Worm (Caenorhabditis elegans) whole organism, mixed stage, embryonic: ENCODE data around the gene dnj-25.

Experiments
- M03D4.4 ChIP-seq: sonication (generic microtip); optimal IDR thresholded peaks from 2 replicates; lab custom pipeline; 2017; ENCODE audit warnings: mild to moderate bottlenecking, missing genetic modification characterization, missing compliant biosample characterization
- blmp-1 ChIP-seq: fragments of 150-350 bp; optimal IDR thresholded peaks from 2 replicates; lab custom pipeline; 2014; ENCODE audit warnings: missing biosample characterization, missing genetic modification characterization
- ceh-39 ChIP-seq: fragments of 150-350 bp; optimal IDR thresholded peaks from 2 replicates; lab custom pipeline; 2014; ENCODE audit warnings: missing biosample characterization, missing genetic modification characterization
- ces-1 ChIP-seq: fragments of 150-350 bp; optimal IDR thresholded peaks from 2 replicates; lab custom pipeline; 2014; ENCODE audit warnings: missing biosample characterization, missing genetic modification reagents, missing genetic modification characterization
- cnd-1 ChIP-seq: fragments of 200-800 bp; sonication (Bioruptor generic); optimal IDR thresholded peaks from 2 replicates; lab custom pipeline; 2018; ENCODE audit warnings: mild to moderate bottlenecking, missing genetic modification characterization, missing compliant biosample characterization
- drap-1 ChIP-seq: fragments of 200-800 bp; sonication (Bioruptor generic); optimal IDR thresholded peaks from 3 replicates; lab custom pipeline; 2018; ENCODE audit warnings: mild to moderate bottlenecking, missing genetic modification characterization, missing compliant biosample characterization
- elt-1 ChIP-seq: sonication (generic microtip); optimal IDR thresholded peaks from 2 replicates; lab custom pipeline; 2017; ENCODE audit warnings: missing genetic modification characterization, mild to moderate bottlenecking, missing compliant biosample characterization, antibody characterized with exemption, moderate library complexity, borderline replicate concordance; ENCODE audit not compliant: insufficient read depth
- flh-1 ChIP-seq: fragments of 200-800 bp; sonication (Bioruptor generic); optimal IDR thresholded peaks from 2 replicates; lab custom pipeline; 2018; ENCODE audit warnings: mild to moderate bottlenecking, missing genetic modification characterization, moderate library complexity, missing compliant biosample characterization
- ham-2 ChIP-seq: fragments of 200-800 bp; sonication (Bioruptor generic); optimal IDR thresholded peaks from 2 replicates; lab custom pipeline; 2018; ENCODE audit warnings: mild to moderate bottlenecking, missing genetic modification characterization, missing compliant biosample characterization
- hlh-1 ChIP-seq: fragments of 150-350 bp; optimal IDR thresholded peaks from 2 replicates; lab custom pipeline; 2014; ENCODE audit warnings: missing biosample characterization, missing genetic modification reagents, missing genetic modification characterization
- lin-32 ChIP-seq: fragments of 200-800 bp; sonication (Bioruptor generic); optimal IDR thresholded peaks from 2 replicates; lab custom pipeline; 2018; ENCODE audit warnings: mild to moderate bottlenecking, missing genetic modification characterization, missing compliant biosample characterization
- mab-5 ChIP-seq: fragments of 150-350 bp; optimal IDR thresholded peaks from 2 replicates; lab custom pipeline; 2014; ENCODE audit warnings: missing biosample characterization, missing genetic modification characterization
- mep-1 ChIP-seq: fragments of 150-350 bp; optimal IDR thresholded peaks from 2 replicates; lab custom pipeline; 2017; ENCODE audit warnings: missing biosample characterization, missing genetic modification reagents, missing genetic modification characterization, inconsistent platforms
- mls-2 ChIP-seq: sonication (generic microtip); optimal IDR thresholded peaks from 2 replicates; lab custom pipeline; 2016; ENCODE audit warnings: mild to moderate bottlenecking, missing genetic modification characterization, moderate library complexity, missing compliant biosample characterization
- nhr-12 ChIP-seq: fragments of 150-350 bp; optimal IDR thresholded peaks from 2 replicates; lab custom pipeline; 2014; ENCODE audit warnings: missing biosample characterization, missing genetic modification characterization
- nhr-2 ChIP-seq: fragments of 150-350 bp; optimal IDR thresholded peaks from 2 replicates; lab custom pipeline; 2014; ENCODE audit warnings: missing biosample characterization, missing genetic modification characterization
- nhr-237 ChIP-seq: fragments of 150-350 bp; optimal IDR thresholded peaks from 2 replicates; lab custom pipeline; 2014; ENCODE audit warnings: missing biosample characterization, missing genetic modification characterization
- nhr-76 ChIP-seq: sonication (generic microtip); optimal IDR thresholded peaks from 2 replicates; lab custom pipeline; 2017; ENCODE audit warnings: missing biosample characterization, missing genetic modification characterization
- pha-4 ChIP-seq: fragments of 150-350 bp; optimal IDR thresholded peaks from 2 replicates; lab custom pipeline; 2018; ENCODE audit warnings: missing biosample characterization, missing genetic modification reagents, missing genetic modification characterization
- sem-2 ChIP-seq: fragments of 200-800 bp; sonication (Bioruptor generic); optimal IDR thresholded peaks from 2 replicates; lab custom pipeline; 2018; ENCODE audit warnings: mild to moderate bottlenecking, missing genetic modification characterization, missing compliant biosample characterization
- snpc-4 ChIP-seq: fragments of 150-350 bp; optimal IDR thresholded peaks from 2 replicates; lab custom pipeline; 2014; ENCODE audit warnings: missing biosample characterization, missing genetic modification characterization
- sptf-1 ChIP-seq: sonication (generic microtip); optimal IDR thresholded peaks from 2 replicates; lab custom pipeline; 2017; ENCODE audit warnings: mild to moderate bottlenecking, missing genetic modification characterization, moderate library complexity, missing compliant biosample characterization
- tbx-8 ChIP-seq: fragments of 200-800 bp; sonication (Bioruptor generic); optimal IDR thresholded peaks from 2 replicates; lab custom pipeline; 2018; ENCODE audit warnings: mild to moderate bottlenecking, missing genetic modification characterization, moderate library complexity, missing compliant biosample characterization
- unc-120 ChIP-seq: sonication (generic microtip); optimal IDR thresholded peaks from 2 replicates; lab custom pipeline; 2017; ENCODE audit warnings: missing genetic modification characterization, missing compliant biosample characterization; ENCODE audit not compliant: poor library complexity, severe bottlenecking
- unc-39 ChIP-seq: fragments of 150-350 bp; optimal IDR thresholded peaks from 2 replicates; lab custom pipeline; 2014; ENCODE audit warnings: missing biosample characterization, missing genetic modification characterization
- unc-62 ChIP-seq: fragments of 150-350 bp; optimal IDR thresholded peaks from 2 replicates; lab custom pipeline; 2014; ENCODE audit warnings: missing biosample characterization, missing genetic modification reagents, missing genetic modification characterization
- ztf-11 ChIP-seq: fragments of 150-350 bp; optimal IDR thresholded peaks from 2 replicates; lab custom pipeline; 2014; ENCODE audit warnings: missing biosample characterization, missing genetic modification characterization

The dnj-25 gene

DNA sequence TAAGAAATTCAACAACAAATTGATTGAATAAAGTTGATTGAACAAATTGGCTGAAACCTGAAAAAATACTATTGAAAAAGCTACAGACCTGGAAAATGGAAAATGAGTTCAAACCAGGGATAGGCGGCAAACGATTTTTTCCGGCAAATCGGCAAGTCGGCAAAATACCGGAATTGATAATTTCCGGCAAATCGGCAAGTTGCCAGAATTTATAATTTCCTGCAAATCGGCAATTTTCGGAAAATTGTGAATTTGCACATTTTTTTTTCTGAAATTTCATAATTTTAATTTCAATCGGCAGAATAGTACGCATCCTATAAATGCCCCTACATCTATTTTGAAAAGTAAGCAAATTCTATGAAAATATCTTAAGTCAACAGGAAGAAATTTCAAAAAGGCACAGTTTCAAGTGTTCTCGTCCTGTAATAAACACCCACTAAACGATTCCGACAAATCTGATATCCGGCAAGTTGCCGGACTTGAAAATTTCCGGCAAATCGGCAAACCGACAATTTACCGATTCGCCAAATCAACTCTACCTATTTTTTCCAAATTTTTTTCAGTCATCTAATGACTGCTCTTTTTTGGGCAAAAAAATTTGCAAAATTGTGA is 27.2 kb downstream of the dnj-25 start:
- TF ChIP-seq sptf-1 (tag; lab: Kevin White, UChicago) (no peak), sem-2 (no peak), elt-1 (tag; lab: Kevin White, UChicago) (no peak), nhr-2 (tag; lab: Kevin White, UChicago) (no peak), hlh-1 (tag; lab: Kevin White, UChicago) (no peak)

DNA sequence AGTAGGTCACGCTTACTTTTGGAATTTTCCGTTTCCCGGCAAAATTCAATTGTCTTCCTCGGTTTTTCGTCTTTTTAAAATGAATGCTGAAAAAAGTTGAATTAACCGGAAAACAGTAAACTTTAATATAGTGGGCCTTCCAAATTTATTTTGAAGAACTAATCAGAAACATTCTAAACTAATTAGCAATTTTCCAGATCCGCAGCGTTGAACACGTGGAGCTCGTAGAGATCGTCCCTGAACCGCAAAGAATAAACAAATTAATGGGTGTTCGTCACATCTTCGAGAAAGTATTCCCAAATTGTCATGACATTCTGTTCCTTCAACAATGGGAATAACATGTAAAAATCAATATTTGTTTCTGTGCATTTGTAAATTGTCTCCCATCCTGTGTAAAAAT is 27.9 kb downstream of the dnj-25 start:
- no peak for TF ChIP-seq ceh-39 (tag; lab: Kevin White, UChicago)

DNA sequence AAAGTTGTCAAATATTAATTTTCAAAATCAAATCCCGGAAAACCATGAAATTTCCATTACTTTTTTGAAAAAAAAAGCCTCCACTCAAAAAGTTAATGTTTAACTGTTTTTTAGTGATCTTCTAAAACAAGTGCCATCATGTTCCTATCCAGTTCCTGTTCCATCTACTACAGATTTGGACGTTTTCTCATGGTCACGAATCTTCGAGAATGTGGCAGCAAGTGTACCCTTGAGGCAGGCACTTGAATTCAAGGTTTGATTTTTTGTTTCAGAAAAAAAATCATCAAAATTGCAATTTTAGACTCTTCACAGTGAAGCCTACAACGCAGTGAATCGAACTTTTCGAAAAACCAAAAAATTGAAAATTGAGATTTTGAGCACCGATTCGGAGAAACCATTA is 29.6 kb downstream of the dnj-25 start:
- TF ChIP-seq sem-2 (no peak), nhr-2 (tag; lab: Kevin White, UChicago) (no peak)

DNA sequence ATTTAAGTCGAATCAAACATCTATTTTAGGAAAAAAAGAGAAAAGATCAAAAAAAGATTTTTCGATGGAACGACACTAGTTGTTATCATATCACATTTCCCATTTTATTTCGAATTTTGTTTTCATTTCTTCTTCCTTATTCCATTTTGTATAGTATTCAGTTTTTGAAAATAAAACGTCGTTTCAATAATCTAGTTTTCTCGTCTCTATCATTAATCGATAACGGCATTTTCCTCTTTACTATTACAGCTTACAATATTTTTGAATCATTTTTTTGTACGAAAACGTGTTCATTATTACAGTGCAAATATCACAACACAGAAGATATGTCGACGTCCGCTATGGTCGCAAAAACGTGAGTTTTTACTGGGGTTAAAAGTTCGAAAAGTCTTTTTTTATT is 30.5 kb downstream of the dnj-25 start, which contains the start of gene Y44A6C.1:
TSS of gene Y44A6C.1 (plus strand) at position 301 of the 400 bp plus-strand sequence.
- no peak for TF ChIP-seq ham-2
- TF ChIP-seq ceh-39 (tag; lab: Kevin White, UChicago): no peak
- TF ChIP-seq mab-5 (tag; lab: Kevin White, UChicago): no peak
- no peak for TF ChIP-seq ztf-11
- TF ChIP-seq nhr-237 (tag; lab: Kevin White, UChicago): no peak
- no peak for TF ChIP-seq hlh-1 (tag; lab: Kevin White, UChicago)
- no peak for TF ChIP-seq pha-4 (tag; lab: Kevin White, UChicago)
- TF ChIP-seq sem-2: no peak
- TF ChIP-seq snpc-4: no peak
- TF ChIP-seq lin-32: no peak
- TF ChIP-seq unc-62 (GFP tag; lab: Kevin White, UChicago): no peak
- TF ChIP-seq drap-1 (GFP tag; lab: Kevin White, UChicago): no peak
- TF ChIP-seq, all 35 proteins: peak for 0

DNA sequence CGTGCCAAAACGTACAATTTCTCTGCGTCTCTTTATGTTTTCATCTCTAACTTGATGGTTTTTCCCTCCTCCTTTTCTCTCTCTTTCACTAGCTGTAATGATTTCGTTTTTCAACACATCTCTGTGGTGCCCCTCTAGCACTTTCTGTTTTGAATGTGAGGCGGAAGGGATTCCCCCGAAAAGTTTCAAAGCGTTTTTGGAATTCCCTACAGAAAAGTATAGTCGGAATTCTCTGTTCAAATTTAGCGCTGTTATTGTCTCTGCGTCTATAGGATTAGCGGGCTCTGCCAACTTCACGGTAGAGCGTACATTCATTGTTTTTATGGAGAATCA is 31.2 kb downstream of the dnj-25 start:
- peak; percentile 8 for TF ChIP-seq hlh-1 (tag; lab: Kevin White, UChicago)
- no peak for TF ChIP-seq sptf-1 (tag; lab: Kevin White, UChicago)
- no peak for TF ChIP-seq nhr-12 (tag; lab: Kevin White, UChicago)
- TF ChIP-seq nhr-76 (tag; lab: Kevin White, UChicago): no peak
- TF ChIP-seq M03D4.4 (tag; lab: Kevin White, UChicago): no peak
- TF ChIP-seq ztf-11: no peak
- TF ChIP-seq unc-120 (tag; lab: Kevin White, UChicago): peak; percentile 42
- TF ChIP-seq pha-4 (tag; lab: Kevin White, UChicago): peak; percentile 26
- TF ChIP-seq ceh-39 (tag; lab: Kevin White, UChicago): no peak
- TF ChIP-seq blmp-1 (tag; lab: Kevin White, UChicago): no peak
- peak; percentile 13 for TF ChIP-seq ham-2
- peak; percentile 65 for TF ChIP-seq ces-1
- no peak for TF ChIP-seq tbx-8 (GFP tag; lab: Kevin White, UChicago)
- TF ChIP-seq mep-1 (tag; lab: Kevin White, UChicago): no peak
- TF ChIP-seq drap-1 (GFP tag; lab: Kevin White, UChicago): peak; percentile 16
- TF ChIP-seq unc-39 (tag; lab: Kevin White, UChicago): no peak
- TF ChIP-seq unc-62 (GFP tag; lab: Kevin White, UChicago): peak; percentile 52
- TF ChIP-seq flh-1 (GFP tag; lab: Kevin White, UChicago): no peak
- TF ChIP-seq, all 35 proteins: peak for 7

DNA sequence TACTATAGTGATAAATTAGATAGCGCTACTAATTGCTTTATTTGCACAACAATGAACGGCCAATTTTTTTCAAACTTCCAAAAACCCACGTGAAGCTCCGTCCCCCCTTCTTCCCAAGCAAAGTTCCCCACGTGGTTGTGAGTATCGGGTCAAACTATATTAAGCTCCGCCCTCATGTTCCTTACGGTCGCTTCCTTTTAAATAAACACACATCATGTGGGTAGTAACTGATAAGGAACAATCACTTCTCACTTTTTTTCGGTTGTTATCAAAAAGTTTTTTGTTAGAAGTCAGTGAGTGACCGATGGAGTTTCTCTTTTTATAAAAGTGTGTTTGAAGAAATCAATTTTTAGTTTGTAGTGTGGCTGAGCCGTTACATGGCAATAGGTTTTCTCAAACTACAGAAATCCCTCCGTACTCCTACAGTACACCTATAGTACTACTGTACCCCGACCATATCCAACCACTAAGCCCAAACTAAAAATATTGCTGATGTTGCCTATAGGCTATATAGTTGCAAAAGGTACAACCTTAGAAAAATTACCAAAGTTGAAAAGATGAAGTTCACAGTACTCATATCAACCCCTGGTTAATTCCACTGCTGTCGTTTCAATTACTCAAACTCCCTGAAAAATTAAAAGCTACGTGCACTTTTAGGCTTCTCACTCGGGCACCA is 31.7 kb downstream of the dnj-25 start:
- TF ChIP-seq nhr-76 (tag; lab: Kevin White, UChicago): no peak
- no peak for TF ChIP-seq ztf-11

DNA sequence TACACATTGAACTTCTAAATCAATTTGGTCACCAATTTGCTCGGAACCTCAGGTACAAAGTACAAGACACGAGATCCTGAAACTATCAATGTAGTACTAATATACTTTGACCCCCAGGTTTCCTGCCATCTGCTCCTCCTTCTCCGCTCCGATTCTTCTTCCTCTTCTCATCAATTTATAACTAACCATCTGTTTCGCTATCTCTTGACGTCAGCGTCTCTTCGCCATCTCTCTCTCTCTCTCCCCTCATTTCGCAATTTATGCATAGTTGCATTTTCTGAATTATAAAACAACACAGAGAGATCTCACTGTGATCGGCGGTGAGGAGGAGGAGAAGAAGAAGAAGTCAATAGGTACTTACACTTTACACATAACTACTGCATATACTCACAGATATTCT is 32.4 kb downstream of the dnj-25 start:
- TF ChIP-seq ceh-39 (tag; lab: Kevin White, UChicago) (no peak), cnd-1 (peak; percentile 96), ces-1 (peak; percentile 93), pha-4 (tag; lab: Kevin White, UChicago) (no peak), mab-5 (tag; lab: Kevin White, UChicago) (no peak), nhr-237 (tag; lab: Kevin White, UChicago) (peak; percentile 0), mep-1 (tag; lab: Kevin White, UChicago) (peak; percentile 31), drap-1 (GFP tag; lab: Kevin White, UChicago) (peak; percentile 37), unc-62 (GFP tag; lab: Kevin White, UChicago) (peak; percentile 76), mls-2 (tag; lab: Kevin White, UChicago) (peak; percentile 43), unc-120 (tag; lab: Kevin White, UChicago) (peak; percentile 53), lin-32 (peak; percentile 67), hlh-1 (tag; lab: Kevin White, UChicago) (peak; percentile 94)
